Worm (Caenorhabditis elegans): ENCODE measurements around the gene alp-1.

ce11 chrIV:8813614-8814013 lies 38.7 kb upstream of the alp-1 start, which contains the start of gene exc-5:
- TF ChIP-seq unc-86 (tag; optimal IDR thresholded peaks at IDR 0.05): no peak
- TF ChIP-seq npax-4 (tag; optimal IDR thresholded peaks at IDR 0.05): no peak
- no peak for TF ChIP-seq F13H6.1 (tag; optimal IDR thresholded peaks at IDR 0.05)
- TF ChIP-seq hlh-8 (tag; optimal IDR thresholded peaks at IDR 0.05): no peak
- TF ChIP-seq sox-2 (GFP tag; IDR thresholded peaks at IDR 0.05): no peak
- no peak for TF ChIP-seq ceh-34 (tag; optimal IDR thresholded peaks at IDR 0.05)
- TF ChIP-seq sdc-2 (tag; optimal IDR thresholded peaks at IDR 0.05): no peak
- TF ChIP-seq pha-4 (tag; optimal IDR thresholded peaks at IDR 0.05): no peak
- no peak for TF ChIP-seq unc-3 (GFP tag; conservative IDR thresholded peaks at IDR 0.05)
- TF ChIP-seq unc-3 (tag; optimal IDR thresholded peaks at IDR 0.05): no peak
- no peak for TF ChIP-seq pros-1 (tag; optimal IDR thresholded peaks at IDR 0.05)
- no peak for TF ChIP-seq pqm-1 (tag; optimal IDR thresholded peaks at IDR 0.05)
- no peak for TF ChIP-seq K09A11.1 (tag; optimal IDR thresholded peaks at IDR 0.05; ENCODE audit: insufficient read depth)
